Worm (Caenorhabditis elegans) whole organism, early embryonic: ENCODE data around the gene F28B12.1.

Experiments used
- ama-1 ChIP-seq: fragments of 150-350 bp; optimal IDR thresholded peaks from 2 replicates; lab custom pipeline; 2014
- flt-1 ChIP-seq: fragments of 200-800 bp; sonication (Bioruptor generic); IDR thresholded peaks from 2 replicates; pipeline ENCODE4 v1.3.6; 2022; ENCODE audit warnings: missing genetic modification characterization, missing compliant biosample characterization
- pes-1 ChIP-seq: fragments of 200-800 bp; sonication (Bioruptor generic); IDR thresholded peaks from 2 replicates; pipeline ENCODE4 v1.3.6; 2022; ENCODE audit warnings: missing genetic modification reagents, missing genetic modification characterization, missing compliant biosample characterization
- sea-1 ChIP-seq: fragments of 200-800 bp; sonication (Bioruptor generic); conservative IDR thresholded peaks from 2 replicates; pipeline ENCODE4 v1.3.6; 2022; ENCODE audit warnings: missing genetic modification characterization, missing compliant biosample characterization
- tbx-11 ChIP-seq: fragments of 200-800 bp; sonication (Bioruptor generic); IDR thresholded peaks from 2 replicates; pipeline ENCODE4 v1.3.6; 2022; ENCODE audit warnings: missing genetic modification characterization, missing compliant biosample characterization

- TF ChIP-seq flt-1 (GFP tag; lab: Robert Waterston, UW) (no peak), sea-1 (GFP tag; lab: Robert Waterston, UW) (no peak), tbx-11 (no peak), ama-1 (lab: Kevin White, UChicago) (no peak), pes-1 (no peak)
These were observed 10.6 kb upstream of the F28B12.1 start for ce11 chrII:5931904-5932764.
